Fruit fly (Drosophila melanogaster) whole organism, embryonic: ENCODE data around the gene CG6409.
A peak's percentile ranks its signal among the peaks of the same experiment; 100 is the strongest.

ENCODE experiments used
- Antp ChIP-seq: fragments of 200-800 bp; sonication (Bioruptor generic); optimal IDR thresholded peaks from 3 replicates; lab custom pipeline; 2016; ENCODE audit warnings: missing biosample characterization, missing genetic modification characterization
- CG10147 ChIP-seq: fragments of 200-800 bp; sonication (Bioruptor generic); optimal IDR thresholded peaks from 2 replicates; lab custom pipeline; 2019; ENCODE audit warnings: missing biosample characterization, mild to moderate bottlenecking, missing genetic modification characterization, moderate library complexity
- CG12236 ChIP-seq: fragments of 200-800 bp; sonication (Bioruptor generic); optimal IDR thresholded peaks from 2 replicates; lab custom pipeline; 2016; ENCODE audit warnings: missing biosample characterization, missing genetic modification characterization
- CG12299 ChIP-seq: fragments of 200-800 bp; sonication (Bioruptor generic); optimal IDR thresholded peaks from 2 replicates; lab custom pipeline; 2018; ENCODE audit warnings: missing biosample characterization, mild to moderate bottlenecking, missing genetic modification characterization
- CG12744 ChIP-seq: fragments of 200-800 bp; sonication (Bioruptor generic); optimal IDR thresholded peaks from 2 replicates; lab custom pipeline; 2016; ENCODE audit warnings: missing biosample characterization, missing genetic modification characterization
- CG13296 ChIP-seq: fragments of 200-800 bp; sonication (Bioruptor generic); optimal IDR thresholded peaks from 3 replicates; lab custom pipeline; 2018; ENCODE audit warnings: missing biosample characterization, mild to moderate bottlenecking, missing genetic modification characterization
- CG14441 ChIP-seq: fragments of 200-800 bp; sonication (Bioruptor generic); IDR thresholded peaks from 2 replicates; pipeline ENCODE4 v1.3.6; 2022; ENCODE audit warnings: missing biosample characterization, missing genetic modification characterization
- CG1529 ChIP-seq: fragments of 200-800 bp; sonication (Bioruptor generic); optimal IDR thresholded peaks from 3 replicates; lab custom pipeline; 2018; ENCODE audit warnings: missing biosample characterization, missing genetic modification characterization
- CG1647 ChIP-seq: fragments of 200-800 bp; sonication (Bioruptor generic); optimal IDR thresholded peaks from 3 replicates; lab custom pipeline; 2016; ENCODE audit warnings: missing biosample characterization, missing genetic modification characterization
- CG16863 ChIP-seq: fragments of 200-800 bp; sonication (Bioruptor generic); optimal IDR thresholded peaks from 3 replicates; lab custom pipeline; 2016; ENCODE audit warnings: missing biosample characterization, missing genetic modification characterization
- CG17385 ChIP-seq: fragments of 200-800 bp; sonication (Bioruptor generic); optimal IDR thresholded peaks from 3 replicates; lab custom pipeline; 2018; ENCODE audit warnings: missing biosample characterization, mild to moderate bottlenecking, missing genetic modification characterization
- CG18262 ChIP-seq: fragments of 200-800 bp; optimal IDR thresholded peaks from 3 replicates; lab custom pipeline; 2019; ENCODE audit warnings: missing biosample characterization, mild to moderate bottlenecking, missing genetic modification characterization, moderate library complexity
- CG1832 ChIP-seq: fragments of 200-800 bp; sonication (Bioruptor generic); optimal IDR thresholded peaks from 2 replicates; lab custom pipeline; 2017; ENCODE audit warnings: missing biosample characterization, mild to moderate bottlenecking, missing genetic modification characterization, inconsistent platforms
- CG2712 ChIP-seq: fragments of 200-800 bp; optimal IDR thresholded peaks from 3 replicates; lab custom pipeline; 2019; ENCODE audit warnings: missing biosample characterization, mild to moderate bottlenecking, missing genetic modification characterization, moderate library complexity
- CG3065 ChIP-seq: fragments of 200-800 bp; sonication (Bioruptor generic); optimal IDR thresholded peaks from 2 replicates; lab custom pipeline; 2016; ENCODE audit warnings: missing biosample characterization, missing genetic modification characterization
- CG34224 ChIP-seq: fragments of 200-800 bp; sonication (Bioruptor generic); IDR thresholded peaks from 3 replicates; pipeline ENCODE4 v1.3.6; 2022; ENCODE audit warnings: missing biosample characterization, missing genetic modification characterization; ENCODE audit not compliant: partially characterized antibody
- CG4282 ChIP-seq: fragments of 200-800 bp; sonication (Bioruptor generic); optimal IDR thresholded peaks from 2 replicates; lab custom pipeline; 2016; ENCODE audit warnings: missing biosample characterization, missing genetic modification characterization
- CG43689 ChIP-seq: fragments of 200-800 bp; sonication (Bioruptor generic); IDR thresholded peaks from 2 replicates; pipeline ENCODE4 v1.3.6; 2022; ENCODE audit warnings: missing biosample characterization, missing genetic modification characterization
- CG7928 ChIP-seq: fragments of 200-800 bp; sonication (Bioruptor generic); optimal IDR thresholded peaks from 2 replicates; lab custom pipeline; 2017; ENCODE audit warnings: missing biosample characterization, mild to moderate bottlenecking, missing genetic modification characterization
- CG8290 ChIP-seq, 3 experiments: fragments of 200-800 bp; sonication (Bioruptor generic); optimal IDR thresholded peaks; 2 replicates each; lab custom pipeline; 2016 to 2019; ENCODE audit warnings: missing biosample characterization in 3 of 3, missing genetic modification characterization in 3 of 3, mild to moderate bottlenecking in 2 of 3, moderate library complexity in 1 of 3
- CG9932 ChIP-seq: fragments of 200-800 bp; sonication (Bioruptor generic); IDR thresholded peaks from 2 replicates; pipeline ENCODE4 v1.3.6; 2022; ENCODE audit warnings: missing biosample characterization, missing genetic modification characterization
- Ets97D ChIP-seq: fragments of 200-800 bp; sonication (Bioruptor generic); optimal IDR thresholded peaks from 3 replicates; lab custom pipeline; 2016; ENCODE audit warnings: missing biosample characterization, missing genetic modification characterization
- Fer2 ChIP-seq: fragments of 200-800 bp; sonication (Bioruptor generic); optimal IDR thresholded peaks from 2 replicates; lab custom pipeline; 2018; ENCODE audit warnings: missing biosample characterization, mild to moderate bottlenecking, missing genetic modification characterization, moderate library complexity
- Gsc ChIP-seq: fragments of 200-800 bp; sonication (Bioruptor generic); IDR thresholded peaks from 2 replicates; pipeline ENCODE4 v1.3.6; 2022; ENCODE audit warnings: missing biosample characterization, missing genetic modification characterization
- Gug ChIP-seq: fragments of 200-800 bp; sonication (Bioruptor generic); IDR thresholded peaks from 4 replicates; pipeline ENCODE4 v1.3.6; 2022; ENCODE audit warnings: missing biosample characterization, missing genetic modification characterization
- HLH4C ChIP-seq: fragments of 200-800 bp; sonication (Bioruptor generic); IDR thresholded peaks from 3 replicates; pipeline ENCODE4 v1.3.6; 2022; ENCODE audit warnings: missing biosample characterization, missing genetic modification characterization; ENCODE audit not compliant: partially characterized antibody
- Hr39 ChIP-seq: fragments of >200 bp; optimal IDR thresholded peaks from 2 replicates; lab custom pipeline; 2017
- Hr51 ChIP-seq, 2 experiments: fragments of 200-800 bp; sonication (Bioruptor generic); optimal IDR thresholded peaks; 2 replicates in 1 of 2; 3 replicates in 1 of 2; lab custom pipeline; 2016 to 2018; ENCODE audit warnings: missing biosample characterization in 2 of 2, missing genetic modification characterization in 2 of 2, mild to moderate bottlenecking in 1 of 2, moderate library complexity in 1 of 2
- Jarid2 ChIP-seq: fragments of 200-800 bp; sonication (Bioruptor generic); optimal IDR thresholded peaks from 3 replicates; lab custom pipeline; 2017; ENCODE audit warnings: mild to moderate bottlenecking, missing biosample characterization, missing genetic modification reagents, missing genetic modification characterization
- Mad ChIP-seq: fragments of 200-800 bp; sonication (Bioruptor generic); optimal IDR thresholded peaks from 2 replicates; lab custom pipeline; 2016; ENCODE audit warnings: missing biosample characterization, missing genetic modification characterization
- Tbp ChIP-seq: fragments of >200 bp; optimal IDR thresholded peaks from 2 replicates; lab custom pipeline; 2018; ENCODE audit warnings: missing biosample characterization, missing genetic modification characterization
- chm ChIP-seq: fragments of 200-800 bp; sonication (Bioruptor generic); IDR thresholded peaks from 2 replicates; pipeline ENCODE4 v1.3.6; 2022; ENCODE audit warnings: missing biosample characterization, missing genetic modification characterization
- crol ChIP-seq: fragments of 200-800 bp; sonication (Bioruptor generic); IDR thresholded peaks from 2 replicates; pipeline ENCODE4 v1.3.6; 2022; ENCODE audit warnings: missing biosample characterization, missing genetic modification characterization
- da ChIP-seq: fragments of 200-800 bp; sonication (Bioruptor generic); optimal IDR thresholded peaks from 2 replicates; lab custom pipeline; 2016; ENCODE audit warnings: missing biosample characterization, missing genetic modification characterization
- fd3F ChIP-seq: fragments of 200-800 bp; sonication (Bioruptor generic); optimal IDR thresholded peaks from 2 replicates; lab custom pipeline; 2018; ENCODE audit warnings: missing biosample characterization, mild to moderate bottlenecking, missing genetic modification characterization, moderate library complexity
- ftz-f1 ChIP-seq: fragments of 200-800 bp; sonication (Bioruptor generic); optimal IDR thresholded peaks from 2 replicates; lab custom pipeline; 2016; ENCODE audit warnings: missing biosample characterization, missing genetic modification characterization
- inv ChIP-seq: fragments of 200-800 bp; sonication (Bioruptor generic); IDR thresholded peaks from 2 replicates; pipeline ENCODE4 v1.3.6; 2022; ENCODE audit warnings: missing biosample characterization, missing genetic modification characterization; ENCODE audit not compliant: partially characterized antibody
- ken ChIP-seq: fragments of 200-800 bp; sonication (Bioruptor generic); IDR thresholded peaks from 3 replicates; pipeline ENCODE4 v1.3.6; 2022; ENCODE audit warnings: missing biosample characterization, missing genetic modification characterization
- lbe ChIP-seq: fragments of 200-800 bp; sonication (Bioruptor generic); optimal IDR thresholded peaks from 2 replicates; lab custom pipeline; 2016; ENCODE audit warnings: missing biosample characterization, mild to moderate bottlenecking, missing genetic modification characterization
- pho ChIP-seq: fragments of 200-800 bp; sonication (Bioruptor generic); optimal IDR thresholded peaks from 2 replicates; lab custom pipeline; 2016; ENCODE audit warnings: missing biosample characterization, missing genetic modification characterization
- pita ChIP-seq: fragments of 200-800 bp; sonication (Bioruptor generic); optimal IDR thresholded peaks from 2 replicates; lab custom pipeline; 2017; ENCODE audit warnings: missing biosample characterization, mild to moderate bottlenecking, missing genetic modification characterization
- pros ChIP-seq: fragments of 200-800 bp; sonication (Bioruptor generic); optimal IDR thresholded peaks from 3 replicates; lab custom pipeline; 2019; ENCODE audit warnings: missing biosample characterization, mild to moderate bottlenecking, missing genetic modification characterization, moderate library complexity
- repo ChIP-seq: fragments of 200-800 bp; sonication (Bioruptor generic); optimal IDR thresholded peaks from 2 replicates; lab custom pipeline; 2016; ENCODE audit warnings: missing biosample characterization, missing genetic modification characterization
- sens-2 ChIP-seq: fragments of 200-800 bp; sonication (Bioruptor generic); IDR thresholded peaks from 2 replicates; pipeline ENCODE4 v1.3.6; 2022; ENCODE audit warnings: missing biosample characterization, missing genetic modification characterization
- shn ChIP-seq: fragments of 200-800 bp; sonication (Bioruptor generic); optimal IDR thresholded peaks from 3 replicates; lab custom pipeline; 2016; ENCODE audit warnings: missing biosample characterization, missing genetic modification characterization
- sim ChIP-seq: fragments of 200-800 bp; sonication (Bioruptor generic); IDR thresholded peaks from 2 replicates; pipeline ENCODE4 v1.3.6; 2022; ENCODE audit warnings: missing biosample characterization, missing genetic modification characterization
- usp ChIP-seq: fragments of >200 bp; optimal IDR thresholded peaks from 2 replicates; lab custom pipeline; 2017; ENCODE audit warnings: missing biosample characterization, missing genetic modification characterization
- wdn ChIP-seq: fragments of 200-800 bp; sonication (Bioruptor generic); IDR thresholded peaks from 2 replicates; pipeline ENCODE4 v1.3.6; 2022; ENCODE audit warnings: missing biosample characterization, missing genetic modification characterization
- zf30C ChIP-seq: fragments of 200-800 bp; sonication (Bioruptor generic); optimal IDR thresholded peaks from 3 replicates; lab custom pipeline; 2018; ENCODE audit warnings: missing biosample characterization, mild to moderate bottlenecking, missing genetic modification characterization
- zfh2 ChIP-seq: fragments of 200-800 bp; sonication (Bioruptor generic); optimal IDR thresholded peaks from 2 replicates; lab custom pipeline; 2016; ENCODE audit warnings: missing biosample characterization, missing genetic modification characterization

The CG6409 gene

DNA sequence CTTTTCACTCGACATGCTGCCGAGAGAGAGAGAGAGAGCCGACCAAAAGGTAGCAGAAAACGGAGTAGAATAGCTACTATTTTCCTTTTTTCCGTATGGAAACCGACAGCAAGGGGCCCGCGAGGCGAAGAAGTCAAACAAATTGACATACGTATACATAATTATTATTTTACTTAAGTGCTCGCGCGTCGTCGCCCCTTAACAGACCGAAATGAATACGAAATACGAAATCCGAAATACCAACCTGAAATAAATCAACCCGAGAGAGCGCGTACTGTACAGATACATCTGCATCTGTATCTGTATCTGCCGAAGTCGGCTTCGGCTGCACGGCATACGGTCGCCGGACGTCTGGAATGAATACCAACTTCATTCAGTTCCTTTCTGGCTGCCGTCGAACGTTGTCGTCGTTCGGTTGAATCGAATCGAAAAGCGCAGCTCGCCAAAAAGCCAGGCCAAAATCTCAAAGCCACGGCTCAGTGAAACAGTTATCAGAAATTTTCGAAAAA lies 24.6 kb downstream of the CG6409 start (continued):
- TF ChIP-seq ken: peak; percentile 74; the same call in 2 of the 3 replicates
- peak; percentile 99 for TF ChIP-seq Jarid2
- TF ChIP-seq Ets97D (GFP tag; lab: Kevin White, UChicago): no peak
- TF ChIP-seq Gug: peak; percentile 61; the same call in 2 of the 4 replicates
- peak; percentile 83 for TF ChIP-seq crol (GFP tag; lab: Robert Waterston, UW)
- TF ChIP-seq fd3F (GFP tag; lab: Kevin White, UChicago): peak; percentile 2
- no peak for TF ChIP-seq da (GFP tag; lab: Kevin White, UChicago)
- peak; percentile 40 for TF ChIP-seq shn (GFP tag; lab: Kevin White, UChicago)
- peak; percentile 56 for TF ChIP-seq CG17385 (GFP tag; lab: Kevin White, UChicago)
- no peak for TF ChIP-seq pita (GFP tag; lab: Kevin White, UChicago)
- TF ChIP-seq CG10147: no peak
- no peak for TF ChIP-seq CG43689 (GFP tag; lab: Robert Waterston, UW)
- TF ChIP-seq inv: peak; percentile 40; the same call in 1 of the 2 replicates
- 0 out of 3 replicates have a peak, but pooled peaks have one; percentile 43 for TF ChIP-seq CG34224 (GFP tag; lab: Robert Waterston, UW)
- peak; percentile 39 for TF ChIP-seq Antp (GFP tag; lab: Kevin White, UChicago)
- TF ChIP-seq Fer2: peak; percentile 18
- TF ChIP-seq pros (GFP tag; lab: Kevin White, UChicago): peak; percentile 99
- peak; percentile 17 for TF ChIP-seq zfh2 (GFP tag; lab: Kevin White, UChicago)
- TF ChIP-seq lbe (GFP tag; lab: Kevin White, UChicago): peak; percentile 65
- TF ChIP-seq CG1529 (GFP tag; lab: Kevin White, UChicago): no peak
- TF ChIP-seq usp (GFP tag; lab: Kevin White, UChicago): no peak
- TF ChIP-seq CG18262 (tag; lab: Kevin White, UChicago): no peak
- peak; percentile 48; the same call in 1 of the 2 replicates for TF ChIP-seq CG9932 (GFP tag; lab: Robert Waterston, UW)
- no peak for TF ChIP-seq CG7928 (GFP tag; lab: Kevin White, UChicago)
- TF ChIP-seq CG1647 (GFP tag; lab: Kevin White, UChicago): peak; percentile 36
- peak; percentile 49; the same call in 1 of the 2 replicates for TF ChIP-seq wdn (GFP tag; lab: Robert Waterston, UW)
- TF ChIP-seq ftz-f1 (GFP tag; lab: Kevin White, UChicago): peak; percentile 64
- 0 out of 2 replicates have a peak, but pooled peaks have one; percentile 8 for TF ChIP-seq CG14441
- TF ChIP-seq CG3065: no peak
- TF ChIP-seq CG1832 (GFP tag; lab: Kevin White, UChicago): peak; percentile 37
- TF ChIP-seq CG8290 (GFP tag; optimal IDR thresholded peaks at IDR 0.05; lab: Kevin White, UChicago): no peak
- TF ChIP-seq CG8290 (tag; optimal IDR thresholded peaks at IDR 0.05; lab: Kevin White, UChicago): peak; percentile 19 to 84
- TF ChIP-seq Gsc: no peak
- peak; percentile 8 for TF ChIP-seq CG12744 (GFP tag; lab: Kevin White, UChicago)
- peak; percentile 7 for TF ChIP-seq zf30C (GFP tag; lab: Kevin White, UChicago)
- TF ChIP-seq sens-2: 0 out of 2 replicates have a peak, but pooled peaks have one; percentile 56
- TF ChIP-seq HLH4C: peak; percentile 29; the same call in 1 of the 3 replicates
- no peak for TF ChIP-seq repo (GFP tag; lab: Kevin White, UChicago)
- peak; percentile 52 for TF ChIP-seq CG2712 (tag; lab: Kevin White, UChicago)
- TF ChIP-seq pho (GFP tag; lab: Kevin White, UChicago): peak; percentile 35
- TF ChIP-seq CG12236 (GFP tag; lab: Kevin White, UChicago): no peak
- TF ChIP-seq CG16863 (GFP tag; lab: Kevin White, UChicago): peak; percentile 46
- TF ChIP-seq CG13296: peak; percentile 43
- TF ChIP-seq Hr51 (GFP tag; optimal IDR thresholded peaks at IDR 0.05; lab: Kevin White, UChicago): peak; percentile 18 to 59
- TF ChIP-seq CG4282 (GFP tag; lab: Kevin White, UChicago): peak; percentile 30
- TF ChIP-seq Mad (GFP tag; lab: Kevin White, UChicago): peak; percentile 34
- TF ChIP-seq Hr39 (lab: Kevin White, UChicago): no peak
- no peak; the same call in 1 of the 2 replicates for TF ChIP-seq sim (GFP tag; lab: Robert Waterston, UW)
- TF ChIP-seq Tbp (GFP tag; lab: Kevin White, UChicago): no peak
- TF ChIP-seq chm (GFP tag; lab: Robert Waterston, UW): peak; percentile 98
- peak; percentile 30 for TF ChIP-seq CG12299 (tag; lab: Kevin White, UChicago)
